Fruit fly (Drosophila melanogaster): ENCODE measurements around the gene Pus1.

Pus1 gene

DNA sequence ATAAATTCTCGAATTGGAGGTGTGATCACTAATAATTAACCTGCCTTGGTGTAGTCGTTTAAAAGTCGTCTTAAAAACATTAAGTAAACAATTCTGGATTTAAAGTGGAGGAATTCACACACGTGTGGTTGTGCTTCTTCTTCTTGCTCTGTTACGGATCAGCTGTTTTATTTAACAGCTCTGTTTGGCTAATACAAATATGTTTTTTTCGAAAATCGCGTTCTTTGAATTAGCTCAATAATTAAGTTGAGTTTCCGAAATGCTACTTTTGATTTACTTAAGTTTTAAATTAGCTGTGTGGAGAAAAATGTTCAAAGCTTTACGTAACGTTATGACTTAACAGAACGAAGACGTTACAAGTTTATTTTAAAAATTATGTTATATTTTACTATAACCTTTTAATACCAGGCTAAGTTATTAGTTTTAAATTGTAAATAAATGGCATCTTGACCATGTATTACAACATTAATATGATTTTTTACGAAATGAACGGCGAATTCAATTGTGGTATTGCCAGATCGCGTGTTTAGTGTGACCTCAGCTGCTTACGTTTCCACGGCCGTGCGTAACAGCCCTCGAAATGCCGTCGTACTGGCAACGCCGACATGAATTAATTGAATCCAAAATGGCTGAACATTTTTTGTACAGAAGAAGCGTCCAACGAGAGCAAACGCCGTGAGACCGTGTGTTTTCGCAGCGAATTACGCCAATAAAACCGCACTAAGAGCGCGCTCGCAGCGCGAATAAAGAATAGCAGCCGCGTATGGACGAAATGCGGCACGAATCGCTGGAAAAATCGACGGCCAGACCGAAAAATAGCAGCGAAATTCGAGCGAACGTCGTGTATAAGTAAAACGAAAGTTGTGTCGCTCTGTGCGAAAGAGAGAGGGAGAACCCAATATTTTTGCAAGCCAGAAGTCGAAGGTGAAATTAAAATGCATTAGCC, at the start of gene Pus1, which contains the start of gene bon (continued):
- no peak for TF ChIP-seq GATAe (GFP tag; conservative IDR thresholded peaks at IDR 0.05)
- peak; percentile 37 for TF ChIP-seq HLHmδ (GFP tag; optimal IDR thresholded peaks at IDR 0.05)
- peak; percentile 79 for TF ChIP-seq stwl (tag; optimal IDR thresholded peaks at IDR 0.05)
- no peak for TF ChIP-seq h (optimal IDR thresholded peaks at IDR 0.05)
- TF ChIP-seq Blimp-1 (GFP tag; optimal IDR thresholded peaks at IDR 0.05), result peak; percentile 51
- TF ChIP-seq sqz (GFP tag; optimal IDR thresholded peaks at IDR 0.05), result peak; percentile 76
- no peak for TF ChIP-seq wdn (GFP tag; IDR thresholded peaks at IDR 0.05)
- peak; percentile 87 for TF ChIP-seq pzg (GFP tag; optimal IDR thresholded peaks at IDR 0.05)
- TF ChIP-seq CG1832 (GFP tag; optimal IDR thresholded peaks at IDR 0.05), result peak; percentile 53
- TF ChIP-seq CG3847 (GFP tag; IDR thresholded peaks at IDR 0.05), result peak; percentile 64
- no peak for TF ChIP-seq CG1529 (GFP tag; optimal IDR thresholded peaks at IDR 0.05)
- TF ChIP-seq gcm (GFP tag; optimal IDR thresholded peaks at IDR 0.05), result peak; percentile 30
- peak; percentile 25 for TF ChIP-seq fu2 (GFP tag; optimal IDR thresholded peaks at IDR 0.05)
- TF ChIP-seq CG17361 (GFP tag; IDR thresholded peaks at IDR 0.05), result no peak
- TF ChIP-seq sd (tag; optimal IDR thresholded peaks at IDR 0.05), result peak; percentile 68
- TF ChIP-seq usp (GFP tag; optimal IDR thresholded peaks at IDR 0.05), result no peak
- peak; percentile 5 for TF ChIP-seq p53 (GFP tag; optimal IDR thresholded peaks at IDR 0.05)
- no peak for TF ChIP-seq hkb (optimal IDR thresholded peaks at IDR 0.05)
- no peak for TF ChIP-seq hkb (GFP tag; IDR thresholded peaks at IDR 0.05)
- TF ChIP-seq Hmx (GFP tag; optimal IDR thresholded peaks at IDR 0.05), result no peak
- no peak for TF ChIP-seq CG14965 (GFP tag; optimal IDR thresholded peaks at IDR 0.05; ENCODE audit: borderline replicate concordance)
- no peak for TF ChIP-seq CG6272 (GFP tag; IDR thresholded peaks at IDR 0.05)
- TF ChIP-seq Dad (GFP tag; optimal IDR thresholded peaks at IDR 0.05), result no peak
- peak; percentile 63 for TF ChIP-seq Deaf1 (tag; optimal IDR thresholded peaks at IDR 0.05)
- TF ChIP-seq hth (optimal IDR thresholded peaks at IDR 0.05), result no peak
- TF ChIP-seq slou (GFP tag; optimal IDR thresholded peaks at IDR 0.05), result no peak
- no peak for TF ChIP-seq CG7745 (tag; optimal IDR thresholded peaks at IDR 0.05)
- TF ChIP-seq CG10565 (GFP tag; optimal IDR thresholded peaks at IDR 0.05), result no peak
- peak; percentile 33 for TF ChIP-seq tx (GFP tag; optimal IDR thresholded peaks at IDR 0.05)
- TF ChIP-seq CG4617 (GFP tag; optimal IDR thresholded peaks at IDR 0.05; ENCODE audit: borderline replicate concordance), result peak; percentile 52
- TF ChIP-seq NFAT (GFP tag; IDR thresholded peaks at IDR 0.05), result 0 out of 2 replicates have a peak, but pooled peaks have one; percentile 13
- peak; percentile 49 for TF ChIP-seq Antp (GFP tag; optimal IDR thresholded peaks at IDR 0.05)
- TF ChIP-seq gt (GFP tag; IDR thresholded peaks at IDR 0.05), result no peak
- peak; percentile 40 for TF ChIP-seq CG10267 (tag; optimal IDR thresholded peaks at IDR 0.05)
- TF ChIP-seq chinmo (GFP tag; IDR thresholded peaks at IDR 0.05; ENCODE audit: partially characterized antibody), result no peak
- TF ChIP-seq onecut (GFP tag; IDR thresholded peaks at IDR 0.05), result no peak
- TF ChIP-seq CG11504 (tag; optimal IDR thresholded peaks at IDR 0.05), result peak; percentile 29
- no peak for TF ChIP-seq CG4360 (GFP tag; IDR thresholded peaks at IDR 0.05)
- TF ChIP-seq amos (GFP tag; IDR thresholded peaks at IDR 0.05; ENCODE audit: partially characterized antibody), result peak; percentile 32; the same call in 1 of the 2 replicates
- TF ChIP-seq bcd (GFP tag; optimal IDR thresholded peaks at IDR 0.05), result no peak
- TF ChIP-seq NC2β (GFP tag; optimal IDR thresholded peaks at IDR 0.05), result peak; percentile 46
- TF ChIP-seq pnt (GFP tag; optimal IDR thresholded peaks at IDR 0.05), result no peak
- TF ChIP-seq ci (GFP tag; IDR thresholded peaks at IDR 0.05), result peak; percentile 20; the same call in 1 of the 3 replicates
- no peak for TF ChIP-seq CG11085 (GFP tag; IDR thresholded peaks at IDR 0.05)
- TF ChIP-seq CHES-1-like (GFP tag; optimal IDR thresholded peaks at IDR 0.05), result peak; percentile 64
- TF ChIP-seq CG1792 (GFP tag; optimal IDR thresholded peaks at IDR 0.05), result peak; percentile 34
- TF ChIP-seq tin (GFP tag; optimal IDR thresholded peaks at IDR 0.05), result peak; percentile 30
- TF ChIP-seq CG13624 (GFP tag; optimal IDR thresholded peaks at IDR 0.05), result peak; percentile 8
- TF ChIP-seq CG14441 (GFP tag; IDR thresholded peaks at IDR 0.05), result peak; percentile 74
- peak; percentile 5 for TF ChIP-seq CG15269 (tag; optimal IDR thresholded peaks at IDR 0.05)

Data from whole organism, embryonic.